Worm (Caenorhabditis elegans) whole organism, mixed stage, embryonic: ENCODE data around the gene nspc-9.

ENCODE experiments used
- bed-3 ChIP-seq: fragments of 200-800 bp; sonication (Bioruptor generic); optimal IDR thresholded peaks from 3 replicates; lab custom pipeline; 2018; ENCODE audit warnings: mild to moderate bottlenecking, missing genetic modification characterization, moderate library complexity, missing compliant biosample characterization
- elt-1 ChIP-seq: sonication (generic microtip); optimal IDR thresholded peaks from 2 replicates; lab custom pipeline; 2017; ENCODE audit warnings: missing genetic modification characterization, mild to moderate bottlenecking, missing compliant biosample characterization, antibody characterized with exemption, moderate library complexity, borderline replicate concordance; ENCODE audit not compliant: insufficient read depth
- nhr-28 ChIP-seq: fragments of 150-350 bp; optimal IDR thresholded peaks from 2 replicates; lab custom pipeline; 2014; ENCODE audit warnings: missing biosample characterization, missing genetic modification characterization

ce11 chrX:12321357-12321756 is 21.8 kb downstream of the nspc-9 start, which contains the start of gene F17A2.13:
- TF ChIP-seq bed-3 (GFP tag; lab: Kevin White, UChicago) (no peak), nhr-28 (tag; lab: Kevin White, UChicago) (no peak), elt-1 (no peak)
